Fruit fly (Drosophila melanogaster) whole organism, embryonic: ENCODE measurements around the gene CG33098.

ENCODE experiments used
- CG11504 ChIP-seq: fragments of 200-800 bp; sonication (Bioruptor generic); optimal IDR thresholded peaks from 3 replicates; lab custom pipeline; 2019; ENCODE audit warnings: missing biosample characterization, mild to moderate bottlenecking, missing genetic modification characterization, moderate library complexity
- CG11696 ChIP-seq: fragments of 200-800 bp; sonication (Bioruptor generic); IDR thresholded peaks from 2 replicates; pipeline ENCODE4 v1.3.6; 2022; ENCODE audit warnings: missing biosample characterization, missing genetic modification characterization
- CG13287 ChIP-seq: fragments of 200-800 bp; sonication (Bioruptor generic); IDR thresholded peaks from 2 replicates; pipeline ENCODE4 v1.3.6; 2022; ENCODE audit warnings: missing biosample characterization, missing genetic modification characterization; ENCODE audit not compliant: partially characterized antibody
- CG13894 ChIP-seq: fragments of 200-800 bp; sonication (Bioruptor generic); optimal IDR thresholded peaks from 3 replicates; lab custom pipeline; 2018; ENCODE audit warnings: missing biosample characterization, mild to moderate bottlenecking, missing genetic modification characterization, moderate library complexity
- CG15601 ChIP-seq: fragments of 200-800 bp; sonication (Bioruptor generic); optimal IDR thresholded peaks from 3 replicates; lab custom pipeline; 2019; ENCODE audit warnings: missing biosample characterization, mild to moderate bottlenecking, missing genetic modification characterization, moderate library complexity
- CG17186 ChIP-seq: fragments of 200-800 bp; sonication (Bioruptor generic); optimal IDR thresholded peaks from 3 replicates; lab custom pipeline; 2017; ENCODE audit warnings: missing biosample characterization, missing genetic modification reagents, missing genetic modification characterization
- CG17361 ChIP-seq: fragments of 200-800 bp; sonication (Bioruptor generic); IDR thresholded peaks from 3 replicates; pipeline ENCODE4 v1.3.6; 2022; ENCODE audit warnings: missing biosample characterization, missing genetic modification characterization
- CG17568 ChIP-seq: fragments of 200-800 bp; sonication (Bioruptor generic); optimal IDR thresholded peaks from 2 replicates; lab custom pipeline; 2018; ENCODE audit warnings: missing biosample characterization, mild to moderate bottlenecking, missing genetic modification characterization, moderate library complexity
- CG1792 ChIP-seq: fragments of 200-800 bp; sonication (Bioruptor generic); optimal IDR thresholded peaks from 2 replicates; lab custom pipeline; 2016; ENCODE audit warnings: missing biosample characterization, missing genetic modification characterization
- CG2116 ChIP-seq: fragments of 200-800 bp; sonication (Bioruptor generic); optimal IDR thresholded peaks from 3 replicates; lab custom pipeline; 2018; ENCODE audit warnings: missing biosample characterization, mild to moderate bottlenecking, missing genetic modification characterization
- CG3838 ChIP-seq: fragments of 200-800 bp; sonication (Bioruptor generic); optimal IDR thresholded peaks from 3 replicates; lab custom pipeline; 2016; ENCODE audit warnings: missing biosample characterization, missing genetic modification characterization
- CG4282 ChIP-seq: fragments of 200-800 bp; sonication (Bioruptor generic); optimal IDR thresholded peaks from 2 replicates; lab custom pipeline; 2016; ENCODE audit warnings: missing biosample characterization, missing genetic modification characterization
- CG5180 ChIP-seq: fragments of 200-800 bp; sonication (Bioruptor generic); optimal IDR thresholded peaks from 3 replicates; lab custom pipeline; 2017; ENCODE audit warnings: missing biosample characterization, missing genetic modification characterization, mild to moderate bottlenecking, moderate library complexity, missing genetic modification reagents
- CG5245 ChIP-seq: fragments of 200-800 bp; sonication (Bioruptor generic); optimal IDR thresholded peaks from 3 replicates; lab custom pipeline; 2016; ENCODE audit warnings: missing biosample characterization, missing genetic modification characterization
- CG6272 ChIP-seq: fragments of 200-800 bp; sonication (Bioruptor generic); IDR thresholded peaks from 2 replicates; pipeline ENCODE4 v1.3.6; 2022; ENCODE audit warnings: missing biosample characterization, missing genetic modification characterization
- CG6854 ChIP-seq: fragments of 200-800 bp; sonication (Bioruptor generic); optimal IDR thresholded peaks from 3 replicates; lab custom pipeline; 2017; ENCODE audit warnings: missing biosample characterization, mild to moderate bottlenecking, missing genetic modification characterization
- CG7745 ChIP-seq: fragments of 200-800 bp; sonication (Bioruptor generic); optimal IDR thresholded peaks from 2 replicates; lab custom pipeline; 2018; ENCODE audit warnings: missing biosample characterization, mild to moderate bottlenecking, missing genetic modification characterization, moderate library complexity
- CG8388 ChIP-seq: fragments of 200-800 bp; sonication (Bioruptor generic); optimal IDR thresholded peaks from 2 replicates; lab custom pipeline; 2019; ENCODE audit warnings: missing biosample characterization, mild to moderate bottlenecking, missing genetic modification characterization, moderate library complexity
- CG9876 ChIP-seq: fragments of 200-800 bp; sonication (Bioruptor generic); optimal IDR thresholded peaks from 2 replicates; lab custom pipeline; 2016; ENCODE audit warnings: missing biosample characterization, missing genetic modification characterization
- CkIIα-i1 ChIP-seq: fragments of 200-800 bp; sonication (Bioruptor generic); IDR thresholded peaks from 2 replicates; pipeline ENCODE4 v1.3.6; 2022; ENCODE audit warnings: missing biosample characterization, missing genetic modification characterization
- Ets65A ChIP-seq: fragments of 200-800 bp; sonication (Bioruptor generic); peaks from one replicate; lab custom pipeline; 2016; ENCODE audit warnings: missing biosample characterization, missing genetic modification characterization
- Fer1 ChIP-seq: fragments of 200-800 bp; sonication (Bioruptor generic); optimal IDR thresholded peaks from 2 replicates; lab custom pipeline; 2017; ENCODE audit warnings: missing biosample characterization, mild to moderate bottlenecking, missing genetic modification characterization
- H2.0 ChIP-seq: fragments of 200-800 bp; sonication (Bioruptor generic); IDR thresholded peaks from 2 replicates; pipeline ENCODE4 v1.3.6; 2022; ENCODE audit warnings: missing biosample characterization, missing genetic modification characterization
- HHEX ChIP-seq: fragments of 200-800 bp; sonication (Bioruptor generic); optimal IDR thresholded peaks from 3 replicates; lab custom pipeline; 2017; ENCODE audit warnings: missing biosample characterization, mild to moderate bottlenecking, missing genetic modification characterization, missing genetic modification reagents
- MTF-1 ChIP-seq: fragments of 200-800 bp; sonication (Bioruptor generic); optimal IDR thresholded peaks from 2 replicates; lab custom pipeline; 2018; ENCODE audit warnings: missing biosample characterization, mild to moderate bottlenecking, missing genetic modification characterization, borderline replicate concordance
- Nf-YC ChIP-seq: fragments of 200-800 bp; optimal IDR thresholded peaks from 3 replicates; lab custom pipeline; 2019; ENCODE audit warnings: missing biosample characterization, mild to moderate bottlenecking, missing genetic modification characterization, moderate library complexity
- NfI ChIP-seq: fragments of 200-800 bp; sonication (Bioruptor generic); optimal IDR thresholded peaks from 3 replicates; lab custom pipeline; 2018; ENCODE audit warnings: missing biosample characterization, mild to moderate bottlenecking, missing genetic modification characterization, moderate library complexity
- Oaz ChIP-seq: fragments of 200-800 bp; sonication (Bioruptor generic); IDR thresholded peaks from 2 replicates; pipeline ENCODE4 v1.3.6; 2022; ENCODE audit warnings: missing biosample characterization, missing genetic modification characterization
- Six4 ChIP-seq: fragments of 200-800 bp; sonication (Bioruptor generic); optimal IDR thresholded peaks from 2 replicates; lab custom pipeline; 2016; ENCODE audit warnings: missing biosample characterization, missing genetic modification characterization
- Trl ChIP-seq, 3 experiments: fragments of >200 bp in 2 of 3; fragments of 200-800 bp in 1 of 3; sonication (Bioruptor generic) in 1 of 3; optimal IDR thresholded peaks; 2 replicates in 1 of 3; 3 replicates in 2 of 3; lab custom pipeline; 2016 to 2017; ENCODE audit warnings: missing biosample characterization in 1 of 3, missing genetic modification characterization in 1 of 3
- bigmax ChIP-seq: fragments of 200-800 bp; sonication (Bioruptor generic); optimal IDR thresholded peaks from 2 replicates; lab custom pipeline; 2018; ENCODE audit warnings: missing biosample characterization, mild to moderate bottlenecking, missing genetic modification characterization
- chinmo ChIP-seq: fragments of 200-800 bp; sonication (Bioruptor generic); IDR thresholded peaks from 4 replicates; pipeline ENCODE4 v1.3.6; 2022; ENCODE audit warnings: missing biosample characterization, missing genetic modification characterization; ENCODE audit not compliant: partially characterized antibody
- gro ChIP-seq: fragments of 200-800 bp; sonication (Bioruptor generic); optimal IDR thresholded peaks from 2 replicates; lab custom pipeline; 2016; ENCODE audit warnings: missing biosample characterization, missing genetic modification characterization
- insv ChIP-seq, 2 experiments: fragments of 200-800 bp; sonication (Bioruptor generic); optimal IDR thresholded peaks; 3 replicates each; lab custom pipeline; 2016 to 2018; ENCODE audit warnings: missing biosample characterization in 2 of 2, missing genetic modification characterization in 2 of 2
- inv ChIP-seq: fragments of 200-800 bp; sonication (Bioruptor generic); IDR thresholded peaks from 2 replicates; pipeline ENCODE4 v1.3.6; 2022; ENCODE audit warnings: missing biosample characterization, missing genetic modification characterization; ENCODE audit not compliant: partially characterized antibody
- jigr1 ChIP-seq: fragments of 200-800 bp; sonication (Bioruptor generic); IDR thresholded peaks from 3 replicates; pipeline ENCODE4 v1.3.6; 2022; ENCODE audit warnings: missing biosample characterization, missing genetic modification characterization
- lmd ChIP-seq: fragments of 200-800 bp; sonication (Bioruptor generic); IDR thresholded peaks from 2 replicates; pipeline ENCODE4 v1.3.6; 2022; ENCODE audit warnings: missing biosample characterization, missing genetic modification characterization
- maf-S ChIP-seq: fragments of 200-800 bp; sonication (Bioruptor generic); optimal IDR thresholded peaks from 2 replicates; lab custom pipeline; 2016; ENCODE audit warnings: missing biosample characterization, missing genetic modification characterization
- nom ChIP-seq: fragments of 200-800 bp; sonication (Bioruptor generic); optimal IDR thresholded peaks from 2 replicates; lab custom pipeline; 2017; ENCODE audit warnings: missing biosample characterization, missing genetic modification characterization, mild to moderate bottlenecking, moderate library complexity, missing genetic modification reagents
- peb ChIP-seq: fragments of 200-800 bp; sonication (Bioruptor generic); IDR thresholded peaks from 2 replicates; pipeline ENCODE4 v1.3.6; 2022; ENCODE audit warnings: missing biosample characterization, missing genetic modification characterization
- pfk ChIP-seq: fragments of 200-800 bp; sonication (Bioruptor generic); optimal IDR thresholded peaks from 2 replicates; lab custom pipeline; 2018; ENCODE audit warnings: missing biosample characterization, mild to moderate bottlenecking, missing genetic modification characterization, moderate library complexity
- pho ChIP-seq: fragments of 200-800 bp; sonication (Bioruptor generic); optimal IDR thresholded peaks from 2 replicates; lab custom pipeline; 2016; ENCODE audit warnings: missing biosample characterization, missing genetic modification characterization
- pita ChIP-seq: fragments of 200-800 bp; sonication (Bioruptor generic); optimal IDR thresholded peaks from 2 replicates; lab custom pipeline; 2017; ENCODE audit warnings: missing biosample characterization, mild to moderate bottlenecking, missing genetic modification characterization
- pzg ChIP-seq: fragments of 200-800 bp; sonication (Bioruptor generic); optimal IDR thresholded peaks from 3 replicates; lab custom pipeline; 2018; ENCODE audit warnings: missing biosample characterization, mild to moderate bottlenecking, missing genetic modification characterization, moderate library complexity
- seq ChIP-seq: fragments of 200-800 bp; sonication (Bioruptor generic); IDR thresholded peaks from 2 replicates; pipeline ENCODE4 v1.3.6; 2022; ENCODE audit warnings: missing biosample characterization, missing genetic modification characterization
- tgo ChIP-seq: fragments of 200-800 bp; sonication (Bioruptor generic); IDR thresholded peaks from 3 replicates; pipeline ENCODE4 v1.3.6; 2022; ENCODE audit warnings: missing biosample characterization, missing genetic modification characterization
- tx ChIP-seq: fragments of 200-800 bp; sonication (Bioruptor generic); optimal IDR thresholded peaks from 2 replicates; lab custom pipeline; 2016; ENCODE audit warnings: missing biosample characterization, missing genetic modification characterization
- zf30C ChIP-seq: fragments of 200-800 bp; sonication (Bioruptor generic); optimal IDR thresholded peaks from 3 replicates; lab custom pipeline; 2018; ENCODE audit warnings: missing biosample characterization, mild to moderate bottlenecking, missing genetic modification characterization
- zfh1 ChIP-seq: fragments of 200-800 bp; sonication (Bioruptor generic); IDR thresholded peaks from 3 replicates; pipeline ENCODE4 v1.3.6; 2022; ENCODE audit warnings: missing biosample characterization, missing genetic modification characterization

CG33098 gene

DNA sequence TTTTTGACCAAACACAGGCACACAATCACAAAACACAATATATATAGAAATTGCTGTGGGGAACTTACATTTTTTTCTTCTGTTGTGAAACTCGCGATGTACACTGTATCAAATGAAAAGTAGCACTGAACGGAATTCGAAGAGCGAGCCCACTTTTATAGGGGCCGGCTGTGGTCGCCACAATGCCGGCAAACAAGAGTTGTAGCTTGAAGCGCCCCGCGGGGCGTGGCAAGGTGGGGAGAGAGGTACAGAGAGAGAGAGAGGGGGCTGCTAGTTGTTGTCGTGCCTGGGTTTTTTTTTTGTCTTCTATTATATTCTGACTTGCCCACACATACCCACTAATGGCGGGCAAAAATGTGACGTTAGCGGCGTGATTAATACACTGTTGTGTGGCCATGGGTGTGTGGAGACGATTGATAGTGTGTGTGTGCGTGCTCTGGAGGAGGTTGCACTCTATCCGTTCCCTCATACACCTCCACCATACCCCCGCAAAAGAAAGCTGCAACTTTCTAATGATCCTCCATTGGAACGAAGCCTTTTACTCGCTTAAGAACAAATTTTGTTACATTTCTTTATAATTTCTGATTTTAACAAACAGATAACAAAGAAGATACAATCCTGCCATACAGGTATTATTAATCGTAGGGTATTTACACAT, 17.7 kb upstream of the CG33098 start, which contains the start of gene GstD1 (continued):
- TF ChIP-seq H2.0 (0 out of 2 replicates have a peak, but pooled peaks have one; percentile 4), tx (GFP tag; lab: Kevin White, UChicago) (no peak), pzg (GFP tag; lab: Kevin White, UChicago) (no peak), bigmax (GFP tag; lab: Kevin White, UChicago) (no peak), pita (GFP tag; lab: Kevin White, UChicago) (no peak), CG17361 (GFP tag; lab: Robert Waterston, UW) (peak; percentile 49; the same call in 1 of the 3 replicates), gro (GFP tag; lab: Kevin White, UChicago) (peak; percentile 8), jigr1 (GFP tag; lab: Robert Waterston, UW) (no peak), pho (GFP tag; lab: Kevin White, UChicago) (peak; percentile 19), CG13287 (GFP tag; lab: Robert Waterston, UW) (peak; percentile 39; the same call in 1 of the 2 replicates), CG5245 (GFP tag; lab: Kevin White, UChicago) (no peak), Oaz (GFP tag; lab: Robert Waterston, UW) (no peak), lmd (GFP tag; lab: Robert Waterston, UW) (peak; percentile 47), tgo (GFP tag; lab: Robert Waterston, UW) (no peak; the same call in 2 of the 3 replicates), CG1792 (GFP tag; lab: Kevin White, UChicago) (no peak), CG9876 (GFP tag; lab: Kevin White, UChicago) (no peak), seq (no peak), Trl (optimal IDR thresholded peaks at IDR 0.05; lab: Kevin White, UChicago) (peak; percentile 69 to 83), Trl (GFP tag; optimal IDR thresholded peaks at IDR 0.05; lab: Kevin White, UChicago) (peak; percentile 33), CG6854 (no peak), CG15601 (no peak), CG17568 (GFP tag; lab: Kevin White, UChicago) (no peak), Nf-YC (tag; lab: Kevin White, UChicago) (no peak), CkIIα-i1 (GFP tag; lab: Robert Waterston, UW) (no peak), insv (GFP tag; optimal IDR thresholded peaks at IDR 0.05; lab: Kevin White, UChicago) (no peak), chinmo (GFP tag; lab: Robert Waterston, UW) (peak; percentile 90), Six4 (GFP tag; lab: Kevin White, UChicago) (peak; percentile 33), CG11696 (GFP tag; lab: Robert Waterston, UW) (peak; percentile 79), zfh1 (GFP tag; lab: Robert Waterston, UW) (no peak), CG8388 (GFP tag; lab: Kevin White, UChicago) (no peak), HHEX (GFP tag; lab: Kevin White, UChicago) (peak; percentile 47), NfI (GFP tag; lab: Kevin White, UChicago) (peak; percentile 31), nom (peak; percentile 52), CG2116 (no peak), Fer1 (GFP tag; lab: Kevin White, UChicago) (peak; percentile 38), CG13894 (tag; lab: Kevin White, UChicago) (peak; percentile 70), CG17186 (GFP tag; lab: Kevin White, UChicago) (no peak), maf-S (GFP tag; lab: Kevin White, UChicago) (no peak), Ets65A (no peak), MTF-1 (GFP tag; lab: Kevin White, UChicago) (no peak), peb (GFP tag; lab: Robert Waterston, UW) (no peak), CG11504 (tag; lab: Kevin White, UChicago) (peak; percentile 50), CG6272 (GFP tag; lab: Robert Waterston, UW) (no peak), inv (peak; percentile 45; the same call in 1 of the 2 replicates), pfk (peak; percentile 17), zf30C (no peak), CG4282 (GFP tag; lab: Kevin White, UChicago) (peak; percentile 3), CG7745 (tag; lab: Kevin White, UChicago) (no peak), CG3838 (GFP tag; lab: Kevin White, UChicago) (no peak), CG5180 (no peak)
